Worm (Caenorhabditis elegans): ENCODE results near the gene ZK617.26.

ZK617.26 gene

ce11 chrIV:12010859-12011258 lies at the start of gene ZK617.26, which contains the start of gene unc-22:
ZK617.26 (minus strand) TSS chrIV:12010959.
unc-22 (minus strand) TSS chrIV:12011007.
- TF ChIP-seq tab-1 (GFP tag; IDR thresholded peaks at IDR 0.05) (no peak), ztf-23 (GFP tag; IDR thresholded peaks at IDR 0.05) (no peak), ref-1 (GFP tag; conservative IDR thresholded peaks at IDR 0.05) (no peak), klf-2 (GFP tag; conservative IDR thresholded peaks at IDR 0.05) (no peak), ztf-29 (GFP tag; IDR thresholded peaks at IDR 0.05) (no peak), T22C8.4 (GFP tag; IDR thresholded peaks at IDR 0.05) (no peak), cog-1 (tag; optimal IDR thresholded peaks at IDR 0.05) (no peak), flt-1 (GFP tag; IDR thresholded peaks at IDR 0.05) (no peak), med-1 (GFP tag; optimal IDR thresholded peaks at IDR 0.05; ENCODE audit: insufficient read depth) (no peak)

DNA sequence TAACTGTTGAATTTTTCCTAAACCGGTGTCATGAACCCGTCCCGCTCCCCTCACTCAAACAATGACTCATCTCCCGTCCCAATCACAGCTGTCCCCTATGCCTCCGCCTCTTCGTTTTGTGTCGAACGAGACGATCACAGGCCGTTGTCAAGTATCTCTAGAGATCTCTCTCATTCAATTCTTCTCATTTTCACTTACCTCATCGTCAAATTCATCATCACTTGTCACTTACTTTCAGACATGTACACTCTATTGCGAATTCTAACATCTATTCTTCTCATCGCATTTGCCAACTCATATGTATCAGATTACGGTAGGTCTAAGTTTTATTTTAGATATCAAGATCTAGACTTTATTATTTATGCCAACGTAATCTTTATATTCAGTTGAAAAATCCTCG lies 46.7 kb upstream of the ZK617.26 start, which contains the start of gene K08E4.3:
K08E4.3 (plus strand) TSS at position 235 of the 400 bp plus-strand sequence.
- no peak for TF ChIP-seq ztf-23 (GFP tag; IDR thresholded peaks at IDR 0.05)
- no peak for TF ChIP-seq tab-1 (GFP tag; IDR thresholded peaks at IDR 0.05)
- no peak for TF ChIP-seq flt-1 (GFP tag; IDR thresholded peaks at IDR 0.05)
- TF ChIP-seq med-1 (GFP tag; optimal IDR thresholded peaks at IDR 0.05; ENCODE audit: insufficient read depth) = no peak
- TF ChIP-seq T22C8.4 (GFP tag; IDR thresholded peaks at IDR 0.05) = no peak
- TF ChIP-seq cog-1 (tag; optimal IDR thresholded peaks at IDR 0.05) = no peak
- TF ChIP-seq ztf-29 (GFP tag; IDR thresholded peaks at IDR 0.05) = no peak
- no peak for TF ChIP-seq ref-1 (GFP tag; conservative IDR thresholded peaks at IDR 0.05)
- TF ChIP-seq klf-2 (GFP tag; conservative IDR thresholded peaks at IDR 0.05) = no peak

ce11 chrIV:12056603-12057002 lies 45.8 kb upstream of the ZK617.26 start, which contains the start of gene K08E4.2:
K08E4.2 (minus strand) TSS chrIV:12056656.
- no peak for TF ChIP-seq T22C8.4 (GFP tag; IDR thresholded peaks at IDR 0.05)
- TF ChIP-seq med-1 (GFP tag; optimal IDR thresholded peaks at IDR 0.05; ENCODE audit: insufficient read depth) = no peak
- TF ChIP-seq ref-1 (GFP tag; conservative IDR thresholded peaks at IDR 0.05) = no peak
- TF ChIP-seq ztf-23 (GFP tag; IDR thresholded peaks at IDR 0.05) = no peak
- TF ChIP-seq cog-1 (tag; optimal IDR thresholded peaks at IDR 0.05) = no peak
- TF ChIP-seq ztf-29 (GFP tag; IDR thresholded peaks at IDR 0.05) = no peak
- no peak for TF ChIP-seq flt-1 (GFP tag; IDR thresholded peaks at IDR 0.05)
- no peak for TF ChIP-seq klf-2 (GFP tag; conservative IDR thresholded peaks at IDR 0.05)
- TF ChIP-seq tab-1 (GFP tag; IDR thresholded peaks at IDR 0.05) = no peak

DNA sequence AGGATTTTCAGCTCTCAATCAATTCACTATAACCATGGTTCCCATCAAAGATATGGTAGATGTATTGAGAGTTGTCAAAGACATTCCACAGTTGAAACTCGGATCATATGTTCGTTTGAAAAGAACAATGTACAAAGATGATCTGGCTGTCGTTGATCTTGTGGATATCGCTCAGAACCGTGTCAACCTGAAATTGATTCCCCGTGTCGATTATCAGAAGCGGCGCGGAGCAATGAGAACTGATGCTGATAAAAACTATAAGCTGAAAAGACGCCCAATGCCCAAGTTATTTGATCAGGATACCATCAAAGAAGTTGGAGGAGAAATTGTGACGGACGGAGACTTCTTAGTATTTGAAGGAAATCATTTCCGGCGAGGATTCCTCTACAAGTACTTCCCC lies 41.7 kb upstream of the ZK617.26 start:
- TF ChIP-seq med-1 (GFP tag; optimal IDR thresholded peaks at IDR 0.05; ENCODE audit: insufficient read depth) = no peak

ce11 chrIV:12051049-12051792 lies 40.5 kb upstream of the ZK617.26 start, which contains the start of the genes bre-5 and spt-5:
bre-5 (minus strand) TSS chrIV:12051215.
spt-5 (plus strand) TSS chrIV:12051491.
- TF ChIP-seq T22C8.4 (GFP tag; IDR thresholded peaks at IDR 0.05) = peak; percentile 53; the same call in 1 of the 2 replicates
- TF ChIP-seq flt-1 (GFP tag; IDR thresholded peaks at IDR 0.05) = no peak

ce11 chrIV:12047552-12048347 lies 37.0 kb upstream of the ZK617.26 start, which contains the start of gene T12G3.4:
T12G3.4 (plus strand) TSS chrIV:12048256.
- TF ChIP-seq flt-1 (GFP tag; IDR thresholded peaks at IDR 0.05) = no peak
- TF ChIP-seq klf-2 (GFP tag; conservative IDR thresholded peaks at IDR 0.05) = no peak
- no peak for TF ChIP-seq T22C8.4 (GFP tag; IDR thresholded peaks at IDR 0.05)
- TF ChIP-seq med-1 (GFP tag; optimal IDR thresholded peaks at IDR 0.05; ENCODE audit: insufficient read depth) = no peak
- no peak for TF ChIP-seq cog-1 (tag; optimal IDR thresholded peaks at IDR 0.05)
- TF ChIP-seq ref-1 (GFP tag; conservative IDR thresholded peaks at IDR 0.05) = no peak
- no peak for TF ChIP-seq tab-1 (GFP tag; IDR thresholded peaks at IDR 0.05)
- TF ChIP-seq ztf-29 (GFP tag; IDR thresholded peaks at IDR 0.05) = no peak
- no peak for TF ChIP-seq ztf-23 (GFP tag; IDR thresholded peaks at IDR 0.05)

- TF ChIP-seq tab-1 (GFP tag; IDR thresholded peaks at IDR 0.05) (no peak), klf-2 (GFP tag; conservative IDR thresholded peaks at IDR 0.05) (no peak), flt-1 (GFP tag; IDR thresholded peaks at IDR 0.05) (no peak), cog-1 (tag; optimal IDR thresholded peaks at IDR 0.05) (no peak), T22C8.4 (GFP tag; IDR thresholded peaks at IDR 0.05) (no peak), ref-1 (GFP tag; conservative IDR thresholded peaks at IDR 0.05) (no peak), ztf-23 (GFP tag; IDR thresholded peaks at IDR 0.05) (no peak), ztf-29 (GFP tag; IDR thresholded peaks at IDR 0.05) (no peak), med-1 (GFP tag; optimal IDR thresholded peaks at IDR 0.05; ENCODE audit: insufficient read depth) (no peak)
Observed at ce11 chrIV:12046524-12047203, 35.9 kb upstream of the ZK617.26 start, which contains the start of gene T12G3.2. T12G3.2 (minus strand) TSS chrIV:12046967.

- TF ChIP-seq flt-1 (GFP tag; IDR thresholded peaks at IDR 0.05) (no peak), klf-2 (GFP tag; conservative IDR thresholded peaks at IDR 0.05) (no peak), ref-1 (GFP tag; conservative IDR thresholded peaks at IDR 0.05) (no peak), ztf-29 (GFP tag; IDR thresholded peaks at IDR 0.05) (no peak), T22C8.4 (GFP tag; IDR thresholded peaks at IDR 0.05) (no peak), cog-1 (tag; optimal IDR thresholded peaks at IDR 0.05) (no peak), tab-1 (GFP tag; IDR thresholded peaks at IDR 0.05) (no peak), ztf-23 (GFP tag; IDR thresholded peaks at IDR 0.05) (no peak), med-1 (GFP tag; optimal IDR thresholded peaks at IDR 0.05; ENCODE audit: insufficient read depth) (no peak)
Observed at ce11 chrIV:12044844-12045738, 34.3 kb upstream of the ZK617.26 start.
